Worm (Caenorhabditis elegans): ENCODE data around the gene tat-6.
"Not testable (repeated sequence)": the region's sequence is repeated elsewhere in the genome, so short reads cannot be mapped to it uniquely, and the experiment has no call there.

DNA sequence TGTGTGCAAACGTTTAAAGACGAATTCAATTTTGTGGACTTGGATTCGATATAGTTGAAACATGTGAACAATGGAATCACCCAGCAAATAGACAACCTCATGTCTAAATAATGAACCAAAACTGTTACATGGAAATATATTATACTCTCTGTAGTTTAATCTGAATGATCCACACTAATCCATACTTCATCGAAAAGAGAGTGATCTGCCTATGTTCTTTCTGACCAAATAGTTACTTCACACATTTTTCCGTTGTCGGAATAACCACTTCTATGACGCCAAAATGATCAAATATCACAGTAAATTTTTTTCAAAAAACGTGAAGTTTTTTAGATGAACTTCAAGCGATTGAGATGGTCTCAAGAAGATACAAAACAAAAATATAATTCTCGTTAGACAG is 26.9 kb upstream of the tat-6 start, which contains the start of gene Y73C8C.4:
- not testable (repeated sequence) for TF ChIP-seq unc-120 (tag; optimal IDR thresholded peaks at IDR 0.05; ENCODE audit: poor library complexity, severe bottlenecking); ces-1 (GFP tag; optimal IDR thresholded peaks at IDR 0.05); sem-2 (GFP tag; optimal IDR thresholded peaks at IDR 0.05); nhr-237 (tag; optimal IDR thresholded peaks at IDR 0.05)
